Fruit fly (Drosophila melanogaster) whole organism, embryonic: ENCODE measurements around the gene dlt.

ENCODE experiments used
- ATbp ChIP-seq: fragments of 200-800 bp; sonication (Bioruptor generic); optimal IDR thresholded peaks from 2 replicates; lab custom pipeline; 2017; ENCODE audit warnings: missing biosample characterization, mild to moderate bottlenecking, missing genetic modification characterization, missing genetic modification reagents
- Blimp-1 ChIP-seq: fragments of 200-800 bp; sonication (Bioruptor generic); optimal IDR thresholded peaks from 3 replicates; lab custom pipeline; 2018; ENCODE audit warnings: missing biosample characterization, missing genetic modification characterization, mild to moderate bottlenecking, moderate library complexity, missing genetic modification reagents
- CG10209 ChIP-seq: fragments of 200-800 bp; sonication (Bioruptor generic); optimal IDR thresholded peaks from 3 replicates; lab custom pipeline; 2017; ENCODE audit warnings: missing biosample characterization, mild to moderate bottlenecking, missing genetic modification characterization, missing genetic modification reagents
- CG11247 ChIP-seq: fragments of 200-800 bp; sonication (Bioruptor generic); IDR thresholded peaks from 2 replicates; pipeline ENCODE4 v1.3.6; 2022; ENCODE audit warnings: missing biosample characterization, missing genetic modification characterization
- CG12071 ChIP-seq: fragments of 200-800 bp; sonication (Bioruptor generic); optimal IDR thresholded peaks from 3 replicates; lab custom pipeline; 2018; ENCODE audit warnings: missing biosample characterization, mild to moderate bottlenecking, missing genetic modification characterization
- CG12155 ChIP-seq: fragments of 200-800 bp; sonication (Bioruptor generic); optimal IDR thresholded peaks from 3 replicates; lab custom pipeline; 2016; ENCODE audit warnings: missing biosample characterization, missing genetic modification characterization
- CG13296 ChIP-seq: fragments of 200-800 bp; sonication (Bioruptor generic); optimal IDR thresholded peaks from 3 replicates; lab custom pipeline; 2018; ENCODE audit warnings: missing biosample characterization, mild to moderate bottlenecking, missing genetic modification characterization
- CG15073 ChIP-seq: fragments of 200-800 bp; sonication (Bioruptor generic); optimal IDR thresholded peaks from 2 replicates; lab custom pipeline; 2016; ENCODE audit warnings: missing biosample characterization, missing genetic modification characterization
- CG2712 ChIP-seq: fragments of 200-800 bp; optimal IDR thresholded peaks from 3 replicates; lab custom pipeline; 2019; ENCODE audit warnings: missing biosample characterization, mild to moderate bottlenecking, missing genetic modification characterization, moderate library complexity
- CG3065 ChIP-seq: fragments of 200-800 bp; sonication (Bioruptor generic); optimal IDR thresholded peaks from 2 replicates; lab custom pipeline; 2016; ENCODE audit warnings: missing biosample characterization, missing genetic modification characterization
- CG31365 ChIP-seq: fragments of 200-800 bp; sonication (Bioruptor generic); optimal IDR thresholded peaks from 2 replicates; lab custom pipeline; 2018; ENCODE audit warnings: missing biosample characterization, mild to moderate bottlenecking, missing genetic modification characterization
- CG3163 ChIP-seq: fragments of 200-800 bp; sonication (Bioruptor generic); optimal IDR thresholded peaks from 3 replicates; lab custom pipeline; 2016; ENCODE audit warnings: missing biosample characterization, missing genetic modification characterization
- CG32767 ChIP-seq: fragments of 200-800 bp; sonication (Bioruptor generic); IDR thresholded peaks from 2 replicates; pipeline ENCODE4 v1.3.6; 2022; ENCODE audit warnings: missing biosample characterization, missing genetic modification characterization
- CG34376 ChIP-seq: fragments of 200-800 bp; sonication (Bioruptor generic); optimal IDR thresholded peaks from 2 replicates; lab custom pipeline; 2018; ENCODE audit warnings: missing biosample characterization, mild to moderate bottlenecking, missing genetic modification characterization
- CG42726 ChIP-seq: fragments of 200-800 bp; sonication (Bioruptor generic); IDR thresholded peaks from 2 replicates; pipeline ENCODE4 v1.3.6; 2022; ENCODE audit warnings: missing biosample characterization, missing genetic modification characterization; ENCODE audit not compliant: partially characterized antibody
- CG4820 ChIP-seq: fragments of 200-800 bp; sonication (Bioruptor generic); optimal IDR thresholded peaks from 3 replicates; lab custom pipeline; 2016; ENCODE audit warnings: missing biosample characterization, missing genetic modification characterization
- CG4854 ChIP-seq: fragments of 200-800 bp; sonication (Bioruptor generic); optimal IDR thresholded peaks from 2 replicates; lab custom pipeline; 2016; ENCODE audit warnings: missing biosample characterization, missing genetic modification characterization, inconsistent platforms
- CG5245 ChIP-seq: fragments of 200-800 bp; sonication (Bioruptor generic); optimal IDR thresholded peaks from 3 replicates; lab custom pipeline; 2016; ENCODE audit warnings: missing biosample characterization, missing genetic modification characterization
- CG6689 ChIP-seq: fragments of 200-800 bp; sonication (Bioruptor generic); IDR thresholded peaks from 2 replicates; pipeline ENCODE4 v1.3.6; 2022; ENCODE audit warnings: missing biosample characterization, missing genetic modification characterization
- CG7556 ChIP-seq: fragments of 200-800 bp; sonication (Bioruptor generic); optimal IDR thresholded peaks from 2 replicates; lab custom pipeline; 2017; ENCODE audit warnings: missing biosample characterization, mild to moderate bottlenecking, missing genetic modification characterization
- CG7786 ChIP-seq: fragments of 200-800 bp; sonication (Bioruptor generic); optimal IDR thresholded peaks from 2 replicates; lab custom pipeline; 2016; ENCODE audit warnings: missing biosample characterization, missing genetic modification characterization
- CG9817 ChIP-seq: fragments of 200-800 bp; sonication (Bioruptor generic); optimal IDR thresholded peaks from 2 replicates; lab custom pipeline; 2018; ENCODE audit warnings: missing biosample characterization, mild to moderate bottlenecking, missing genetic modification characterization, moderate library complexity
- Camta ChIP-seq: fragments of 200-800 bp; sonication (Bioruptor generic); optimal IDR thresholded peaks from 2 replicates; lab custom pipeline; 2016; ENCODE audit warnings: missing biosample characterization, missing genetic modification characterization
- Deaf1 ChIP-seq: fragments of 200-800 bp; optimal IDR thresholded peaks from 3 replicates; lab custom pipeline; 2019; ENCODE audit warnings: missing biosample characterization, mild to moderate bottlenecking, missing genetic modification characterization, moderate library complexity
- Dek ChIP-seq: fragments of 200-800 bp; sonication (Bioruptor generic); optimal IDR thresholded peaks from 3 replicates; lab custom pipeline; 2019; ENCODE audit warnings: missing biosample characterization, mild to moderate bottlenecking, missing genetic modification characterization, moderate library complexity
- Doc3 ChIP-seq: fragments of 200-800 bp; sonication (Bioruptor generic); IDR thresholded peaks from 3 replicates; pipeline ENCODE4 v1.3.6; 2022; ENCODE audit warnings: missing biosample characterization, missing genetic modification characterization; ENCODE audit not compliant: partially characterized antibody
- E2f1 ChIP-seq: fragments of 200-800 bp; sonication (Bioruptor generic); IDR thresholded peaks from 2 replicates; pipeline ENCODE4 v1.3.6; 2022; ENCODE audit warnings: missing biosample characterization, missing genetic modification characterization
- Ets97D ChIP-seq: fragments of 200-800 bp; sonication (Bioruptor generic); optimal IDR thresholded peaks from 3 replicates; lab custom pipeline; 2016; ENCODE audit warnings: missing biosample characterization, missing genetic modification characterization
- Hmx ChIP-seq: fragments of 200-800 bp; sonication (Bioruptor generic); optimal IDR thresholded peaks from 2 replicates; lab custom pipeline; 2016; ENCODE audit warnings: missing biosample characterization, missing genetic modification characterization
- Lim3 ChIP-seq: fragments of 200-800 bp; sonication (Bioruptor generic); IDR thresholded peaks from 2 replicates; pipeline ENCODE4 v1.3.6; 2022; ENCODE audit warnings: missing biosample characterization, missing genetic modification characterization
- Lpt ChIP-seq: fragments of >200 bp; optimal IDR thresholded peaks from 2 replicates; lab custom pipeline; 2018; ENCODE audit warnings: missing biosample characterization, missing genetic modification characterization
- Nf-YA ChIP-seq: fragments of 200-800 bp; sonication (Bioruptor generic); IDR thresholded peaks from 2 replicates; pipeline ENCODE4 v1.3.6; 2022; ENCODE audit warnings: missing biosample characterization, missing genetic modification characterization
- Ravus ChIP-seq: fragments of 200-800 bp; sonication (Bioruptor generic); IDR thresholded peaks from 2 replicates; pipeline ENCODE4 v1.3.6; 2022; ENCODE audit warnings: missing biosample characterization, missing genetic modification characterization
- Rfx ChIP-seq: fragments of 200-800 bp; sonication (Bioruptor generic); IDR thresholded peaks from 2 replicates; pipeline ENCODE4 v1.3.6; 2022; ENCODE audit warnings: missing biosample characterization, missing genetic modification characterization
- Side ChIP-seq: fragments of 200-800 bp; sonication (Bioruptor generic); optimal IDR thresholded peaks from 2 replicates; lab custom pipeline; 2016; ENCODE audit warnings: missing biosample characterization, missing genetic modification characterization
- Six4 ChIP-seq: fragments of 200-800 bp; sonication (Bioruptor generic); optimal IDR thresholded peaks from 2 replicates; lab custom pipeline; 2016; ENCODE audit warnings: missing biosample characterization, missing genetic modification characterization
- bbx ChIP-seq: fragments of 200-800 bp; sonication (Bioruptor generic); IDR thresholded peaks from 2 replicates; pipeline ENCODE4 v1.3.6; 2022; ENCODE audit warnings: missing biosample characterization, missing genetic modification characterization; ENCODE audit not compliant: partially characterized antibody
- bigmax ChIP-seq: fragments of 200-800 bp; sonication (Bioruptor generic); optimal IDR thresholded peaks from 2 replicates; lab custom pipeline; 2018; ENCODE audit warnings: missing biosample characterization, mild to moderate bottlenecking, missing genetic modification characterization
- crol ChIP-seq: fragments of 200-800 bp; sonication (Bioruptor generic); IDR thresholded peaks from 2 replicates; pipeline ENCODE4 v1.3.6; 2022; ENCODE audit warnings: missing biosample characterization, missing genetic modification characterization
- cwo ChIP-seq: fragments of 200-800 bp; sonication (Bioruptor generic); optimal IDR thresholded peaks from 3 replicates; lab custom pipeline; 2017; ENCODE audit warnings: missing biosample characterization, missing genetic modification characterization, mild to moderate bottlenecking, moderate library complexity, missing genetic modification reagents
- fd96Cb ChIP-seq: fragments of 200-800 bp; sonication (Bioruptor generic); optimal IDR thresholded peaks from 2 replicates; lab custom pipeline; 2018; ENCODE audit warnings: missing biosample characterization, mild to moderate bottlenecking, missing genetic modification characterization, moderate library complexity
- her ChIP-seq: fragments of 200-800 bp; sonication (Bioruptor generic); optimal IDR thresholded peaks from 2 replicates; lab custom pipeline; 2016; ENCODE audit warnings: missing biosample characterization, missing genetic modification characterization
- inv ChIP-seq: fragments of 200-800 bp; sonication (Bioruptor generic); IDR thresholded peaks from 2 replicates; pipeline ENCODE4 v1.3.6; 2022; ENCODE audit warnings: missing biosample characterization, missing genetic modification characterization; ENCODE audit not compliant: partially characterized antibody
- pita ChIP-seq: fragments of 200-800 bp; sonication (Bioruptor generic); optimal IDR thresholded peaks from 2 replicates; lab custom pipeline; 2017; ENCODE audit warnings: missing biosample characterization, mild to moderate bottlenecking, missing genetic modification characterization
- psq ChIP-seq: fragments of 200-800 bp; sonication (Bioruptor generic); optimal IDR thresholded peaks from 2 replicates; lab custom pipeline; 2017; ENCODE audit warnings: missing biosample characterization, missing genetic modification characterization
- sqz ChIP-seq: fragments of 200-800 bp; sonication (Bioruptor generic); optimal IDR thresholded peaks from 3 replicates; lab custom pipeline; 2018; ENCODE audit warnings: missing biosample characterization, mild to moderate bottlenecking, missing genetic modification characterization
- tgo ChIP-seq: fragments of 200-800 bp; sonication (Bioruptor generic); IDR thresholded peaks from 3 replicates; pipeline ENCODE4 v1.3.6; 2022; ENCODE audit warnings: missing biosample characterization, missing genetic modification characterization
- trem ChIP-seq: fragments of 200-800 bp; optimal IDR thresholded peaks from 3 replicates; lab custom pipeline; 2019; ENCODE audit warnings: missing biosample characterization, mild to moderate bottlenecking, missing genetic modification characterization, moderate library complexity
- ttk ChIP-seq: fragments of 200-800 bp; sonication (Bioruptor generic); IDR thresholded peaks from 2 replicates; pipeline ENCODE4 v2.1.2; 2022; ENCODE audit warnings: missing biosample characterization, missing genetic modification characterization
- wdn ChIP-seq: fragments of 200-800 bp; sonication (Bioruptor generic); IDR thresholded peaks from 2 replicates; pipeline ENCODE4 v1.3.6; 2022; ENCODE audit warnings: missing biosample characterization, missing genetic modification characterization

dlt gene

dm6 chr3L:1794164-1794942 lies 775 bp downstream of the dlt start (continued):
- TF ChIP-seq Doc3 (GFP tag; lab: Robert Waterston, UW), result no peak
- no peak for TF ChIP-seq trem (tag; lab: Kevin White, UChicago)
- no peak for TF ChIP-seq CG2712
- peak; percentile 74 for TF ChIP-seq crol (GFP tag; lab: Robert Waterston, UW)
- TF ChIP-seq Six4 (GFP tag; lab: Kevin White, UChicago), result no peak
- TF ChIP-seq tgo, result no peak
- TF ChIP-seq CG11247 (GFP tag; lab: Robert Waterston, UW), result peak; percentile 34; the same call in 1 of the 2 replicates
- TF ChIP-seq Side (GFP tag; lab: Kevin White, UChicago), result no peak
- TF ChIP-seq CG10209 (GFP tag; lab: Kevin White, UChicago), result no peak
- TF ChIP-seq CG31365 (tag; lab: Kevin White, UChicago), result no peak
- TF ChIP-seq cwo, result peak; percentile 10
- TF ChIP-seq Ravus (GFP tag; lab: Robert Waterston, UW), result no peak
- no peak for TF ChIP-seq bigmax
- no peak for TF ChIP-seq CG7786 (GFP tag; lab: Kevin White, UChicago)
- no peak for TF ChIP-seq Blimp-1 (GFP tag; lab: Kevin White, UChicago)
- TF ChIP-seq Rfx, result peak; percentile 56; the same call in 1 of the 2 replicates
- TF ChIP-seq CG32767, result peak; percentile 11; the same call in 1 of the 2 replicates
- TF ChIP-seq inv, result no peak
- peak; percentile 62 for TF ChIP-seq Ets97D (GFP tag; lab: Kevin White, UChicago)
- TF ChIP-seq sqz, result peak; percentile 92
- no peak for TF ChIP-seq CG42726 (GFP tag; lab: Robert Waterston, UW)
- no peak for TF ChIP-seq Camta
- TF ChIP-seq CG4820 (GFP tag; lab: Kevin White, UChicago), result no peak
- TF ChIP-seq Lpt, result no peak
- peak; percentile 71 for TF ChIP-seq CG12071 (GFP tag; lab: Kevin White, UChicago)
- peak; percentile 63 for TF ChIP-seq CG13296 (GFP tag; lab: Kevin White, UChicago)
- TF ChIP-seq fd96Cb (tag; lab: Kevin White, UChicago), result no peak
- no peak for TF ChIP-seq Nf-YA (GFP tag; lab: Robert Waterston, UW)
- TF ChIP-seq CG3163 (GFP tag; lab: Kevin White, UChicago), result peak; percentile 53
- no peak for TF ChIP-seq pita (GFP tag; lab: Kevin White, UChicago)
- no peak for TF ChIP-seq Deaf1
- no peak for TF ChIP-seq Lim3
- no peak for TF ChIP-seq CG9817 (tag; lab: Kevin White, UChicago)
- no peak for TF ChIP-seq CG3065
- peak; percentile 35; the same call in 1 of the 2 replicates for TF ChIP-seq bbx
- no peak for TF ChIP-seq ATbp
- TF ChIP-seq CG4854 (GFP tag; lab: Kevin White, UChicago), result no peak
- TF ChIP-seq psq (GFP tag; lab: Kevin White, UChicago), result no peak
- TF ChIP-seq CG7556 (GFP tag; lab: Kevin White, UChicago), result no peak
- no peak for TF ChIP-seq Dek (tag; lab: Kevin White, UChicago)
- TF ChIP-seq Hmx (GFP tag; lab: Kevin White, UChicago), result no peak
- no peak for TF ChIP-seq CG15073 (GFP tag; lab: Kevin White, UChicago)
- TF ChIP-seq her, result peak; percentile 41
- TF ChIP-seq CG12155 (GFP tag; lab: Kevin White, UChicago), result no peak
- TF ChIP-seq CG5245 (GFP tag; lab: Kevin White, UChicago), result no peak
- 0 out of 2 replicates have a peak, but pooled peaks have one; percentile 11 for TF ChIP-seq CG6689 (GFP tag; lab: Robert Waterston, UW)
- TF ChIP-seq CG34376, result peak; percentile 96
- TF ChIP-seq E2f1 (GFP tag; lab: Robert Waterston, UW), result no peak; the same call in 1 of the 2 replicates
- 0 out of 2 replicates have a peak, but pooled peaks have one; percentile 44 for TF ChIP-seq wdn (GFP tag; lab: Robert Waterston, UW)
- TF ChIP-seq ttk, result peak; percentile 18; the same call in 1 of the 2 replicates
